Worm (Caenorhabditis elegans): Measurements from ENCODE around the gene srd-68.

ce11 chrV:16852002-16852401 is 50.6 kb downstream of the srd-68 start, which contains the start of gene clec-37:
- no peak for TF ChIP-seq lin-39 (tag; optimal IDR thresholded peaks at IDR 0.05)
- no peak for TF ChIP-seq fkh-10 (GFP tag; optimal IDR thresholded peaks at IDR 0.05)
- TF ChIP-seq nhr-67 (tag; optimal IDR thresholded peaks at IDR 0.05): no peak
- TF ChIP-seq ceh-82 (tag; optimal IDR thresholded peaks at IDR 0.05): no peak

Measured in whole organism, L3 larva.